Fruit fly (Drosophila melanogaster) whole organism, pupa: Measurements from ENCODE around the gene robl37BC.

Source experiments
- CG12605 ChIP-seq: fragments of 200-800 bp; sonication (Bioruptor generic); IDR thresholded peaks from 2 replicates; pipeline ENCODE4 v1.3.6; 2022; ENCODE audit warnings: missing biosample characterization, missing genetic modification characterization
- CG14655 ChIP-seq: fragments of 200-800 bp; sonication (Bioruptor generic); optimal IDR thresholded peaks from 3 replicates; lab custom pipeline; 2017; ENCODE audit warnings: mild to moderate bottlenecking, missing biosample characterization, missing genetic modification reagents, missing genetic modification characterization
- CG15710 ChIP-seq: fragments of 200-800 bp; sonication (Bioruptor generic); optimal IDR thresholded peaks from 2 replicates; lab custom pipeline; 2018; ENCODE audit warnings: missing biosample characterization, mild to moderate bottlenecking, missing genetic modification characterization, moderate library complexity
- CG32121 ChIP-seq: fragments of 200-800 bp; sonication (Bioruptor generic); IDR thresholded peaks from 2 replicates; pipeline ENCODE4 v1.3.6; 2022; ENCODE audit warnings: missing biosample characterization, missing genetic modification characterization
- CG8159 ChIP-seq: fragments of 200-800 bp; sonication (Bioruptor generic); optimal IDR thresholded peaks from 3 replicates; lab custom pipeline; 2018; ENCODE audit warnings: missing biosample characterization, mild to moderate bottlenecking, missing genetic modification characterization, moderate library complexity
- CG9948 ChIP-seq: fragments of 200-800 bp; sonication (Bioruptor generic); optimal IDR thresholded peaks from 2 replicates; lab custom pipeline; 2018; ENCODE audit warnings: missing biosample characterization, mild to moderate bottlenecking, missing genetic modification characterization, moderate library complexity
- EcR ChIP-seq: fragments of 200-800 bp; sonication (Bioruptor generic); optimal IDR thresholded peaks from 3 replicates; lab custom pipeline; 2019; ENCODE audit warnings: missing biosample characterization, missing genetic modification characterization, mild to moderate bottlenecking, moderate library complexity, missing genetic modification reagents
- Ets98B ChIP-seq: fragments of 200-800 bp; sonication (Bioruptor generic); IDR thresholded peaks from 2 replicates; pipeline ENCODE4 v1.3.6; 2022; ENCODE audit warnings: missing biosample characterization, missing genetic modification characterization
- Pif1A ChIP-seq: fragments of 200-800 bp; sonication (Bioruptor generic); optimal IDR thresholded peaks from 3 replicates; lab custom pipeline; 2016; ENCODE audit warnings: missing biosample characterization, missing genetic modification characterization
- Pif1B ChIP-seq: fragments of 200-800 bp; sonication (Bioruptor generic); optimal IDR thresholded peaks from 3 replicates; lab custom pipeline; 2016; ENCODE audit warnings: missing biosample characterization, missing genetic modification characterization
- Snoo ChIP-seq: fragments of 200-800 bp; sonication (Bioruptor generic); optimal IDR thresholded peaks from 3 replicates; lab custom pipeline; 2017; ENCODE audit warnings: missing biosample characterization, mild to moderate bottlenecking, missing genetic modification characterization, inconsistent platforms
- gl ChIP-seq: fragments of 200-800 bp; sonication (Bioruptor generic); optimal IDR thresholded peaks from 2 replicates; lab custom pipeline; 2018; ENCODE audit warnings: missing biosample characterization, mild to moderate bottlenecking, missing genetic modification characterization
- rn ChIP-seq: fragments of 200-800 bp; sonication (Bioruptor generic); IDR thresholded peaks from 2 replicates; pipeline ENCODE4 v1.3.6; 2022; ENCODE audit warnings: missing biosample characterization, missing genetic modification characterization

- TF ChIP-seq CG14655 (GFP tag; lab: Kevin White, UChicago) (no peak), CG12605 (GFP tag; lab: Robert Waterston, UW) (no peak), CG9948 (no peak), CG15710 (tag; lab: Kevin White, UChicago) (no peak), Pif1B (GFP tag; lab: Kevin White, UChicago) (no peak), gl (tag; lab: Kevin White, UChicago) (no peak), CG32121 (GFP tag; lab: Robert Waterston, UW) (no peak), EcR (no peak), CG8159 (tag; lab: Kevin White, UChicago) (no peak), Pif1A (no peak), Ets98B (GFP tag; lab: Robert Waterston, UW) (no peak), rn (GFP tag; lab: Robert Waterston, UW) (no peak), Snoo (tag; lab: Kevin White, UChicago) (no peak)
Measured at dm6 chr2L:19002468-19002867, 8.2 kb upstream of the robl37BC start.
